Fruit fly (Drosophila melanogaster): ENCODE measurements around the gene Gfrl.

Gfrl gene

dm6 chr3R:20332688-20333087 lies 151.7 kb downstream of the Gfrl start:
- TF ChIP-seq CG2116 (GFP tag; optimal IDR thresholded peaks at IDR 0.05) = peak; percentile 3
- TF ChIP-seq p53 (GFP tag; optimal IDR thresholded peaks at IDR 0.05) = no peak
- TF ChIP-seq tll (GFP tag; optimal IDR thresholded peaks at IDR 0.05) = no peak
- no peak for TF ChIP-seq CG3281 (GFP tag; optimal IDR thresholded peaks at IDR 0.05)
- TF ChIP-seq abd-A (tag; optimal IDR thresholded peaks at IDR 0.05) = peak; percentile 47
- no peak for TF ChIP-seq Lpt (GFP tag; optimal IDR thresholded peaks at IDR 0.05)
- TF ChIP-seq CG11696 (GFP tag; IDR thresholded peaks at IDR 0.05) = no peak
- TF ChIP-seq CG18599 (GFP tag; optimal IDR thresholded peaks at IDR 0.05) = no peak
- peak; percentile 21 for TF ChIP-seq CG11504 (tag; optimal IDR thresholded peaks at IDR 0.05)
- TF ChIP-seq pho (GFP tag; optimal IDR thresholded peaks at IDR 0.05) = no peak
- TF ChIP-seq her (GFP tag; optimal IDR thresholded peaks at IDR 0.05) = no peak
- no peak for TF ChIP-seq Sry-δ (GFP tag; optimal IDR thresholded peaks at IDR 0.05)
- TF ChIP-seq stwl (tag; optimal IDR thresholded peaks at IDR 0.05) = peak; percentile 96
- TF ChIP-seq sr (GFP tag; IDR thresholded peaks at IDR 0.05) = 0 out of 3 replicates have a peak, but pooled peaks have one; percentile 34
- no peak for TF ChIP-seq CG32767 (GFP tag; IDR thresholded peaks at IDR 0.05)
- no peak for TF ChIP-seq crp (GFP tag; optimal IDR thresholded peaks at IDR 0.05)
- TF ChIP-seq Pdp1 (GFP tag; optimal IDR thresholded peaks at IDR 0.05) = peak in 1 of 2 experiments; percentile 40
- no peak for TF ChIP-seq CG10366 (GFP tag; IDR thresholded peaks at IDR 0.05)
- no peak for TF ChIP-seq CG34422 (GFP tag; IDR thresholded peaks at IDR 0.05)
- TF ChIP-seq Oli (tag; optimal IDR thresholded peaks at IDR 0.05) = peak; percentile 0
- no peak for TF ChIP-seq ind (GFP tag; optimal IDR thresholded peaks at IDR 0.05)
- TF ChIP-seq MTF-1 (GFP tag; optimal IDR thresholded peaks at IDR 0.05; ENCODE audit: borderline replicate concordance) = no peak
- TF ChIP-seq lab (GFP tag; optimal IDR thresholded peaks at IDR 0.05) = peak; percentile 7
- peak; percentile 40 for TF ChIP-seq cg (GFP tag; optimal IDR thresholded peaks at IDR 0.05)
- no peak for TF ChIP-seq CG17186 (GFP tag; optimal IDR thresholded peaks at IDR 0.05)
- no peak for TF ChIP-seq sc (optimal IDR thresholded peaks at IDR 0.05)
- no peak for TF ChIP-seq sc (GFP tag; optimal IDR thresholded peaks at IDR 0.05)
- peak; percentile 4 for TF ChIP-seq Meics (GFP tag; optimal IDR thresholded peaks at IDR 0.05)
- TF ChIP-seq CG30431 (GFP tag; optimal IDR thresholded peaks at IDR 0.05) = no peak
